Fruit fly (Drosophila melanogaster): ENCODE results near the gene CHKov1.

CHKov1 gene

dm6 chr3R:25308228-25308627, 20.9 kb downstream of the CHKov1 start, which contains the start of gene CG10550:
Gene CG10550, minus strand, starts transcription at chr3R:25308391.
- TF ChIP-seq CG8478 (optimal IDR thresholded peaks at IDR 0.05): no peak
- no peak for TF ChIP-seq CTCF (optimal IDR thresholded peaks at IDR 0.05)

DNA sequence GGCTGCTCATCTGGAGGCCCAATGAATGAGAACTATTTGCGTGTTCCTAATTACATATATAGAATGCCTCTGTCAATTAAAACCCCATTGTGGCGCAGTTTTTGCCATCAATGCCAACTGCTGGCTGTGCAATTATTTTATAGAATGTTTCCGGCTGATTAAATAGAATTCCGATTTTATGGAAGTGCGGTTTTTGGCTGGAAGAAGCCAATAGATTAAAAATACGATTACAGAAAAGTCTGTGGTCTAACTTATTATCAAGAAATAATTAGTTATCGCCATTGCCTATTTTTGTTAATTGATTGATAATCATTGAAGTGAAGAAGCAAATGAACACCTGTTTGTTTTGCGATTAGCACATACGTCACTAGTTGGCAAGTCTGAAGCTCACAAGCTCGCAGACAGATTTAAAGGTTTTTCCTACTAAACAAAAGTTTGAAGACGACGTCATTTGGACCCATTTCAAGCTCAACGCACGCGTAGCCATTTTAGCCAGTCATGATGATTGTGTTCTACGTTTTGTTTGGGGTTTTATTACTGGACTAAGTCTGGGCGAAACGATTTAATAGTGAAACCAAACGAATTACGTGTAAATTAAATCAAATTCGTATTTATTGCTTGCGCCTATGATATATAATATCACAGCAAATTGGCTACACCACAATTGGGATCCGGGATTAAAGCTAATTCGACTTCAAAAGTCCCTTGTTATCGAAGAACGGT, 23.1 kb downstream of the CHKov1 start:
- no peak for TF ChIP-seq CG8478 (optimal IDR thresholded peaks at IDR 0.05)
- TF ChIP-seq CTCF (optimal IDR thresholded peaks at IDR 0.05): no peak

- no peak for TF ChIP-seq CTCF (optimal IDR thresholded peaks at IDR 0.05)
- no peak for TF ChIP-seq CG8478 (optimal IDR thresholded peaks at IDR 0.05)
Measured at dm6 chr3R:25303857-25304440, 25.2 kb downstream of the CHKov1 start, which contains the start of gene CG31436. Gene CG31436, plus strand, starts transcription at chr3R:25304137.

dm6 chr3R:25302239-25302638, 26.9 kb downstream of the CHKov1 start, which contains the start of gene CG31370:
Gene CG31370, plus strand, starts transcription at chr3R:25302464.
- no peak for TF ChIP-seq CTCF (optimal IDR thresholded peaks at IDR 0.05)
- TF ChIP-seq CG8478 (optimal IDR thresholded peaks at IDR 0.05): no peak

- TF ChIP-seq CG8478 (optimal IDR thresholded peaks at IDR 0.05) (no peak), CTCF (optimal IDR thresholded peaks at IDR 0.05) (no peak)
Measured at dm6 chr3R:25300575-25300974, 28.5 kb downstream of the CHKov1 start, which contains the start of gene CG13659. Gene CG13659, plus strand, starts transcription at chr3R:25300891.

DNA sequence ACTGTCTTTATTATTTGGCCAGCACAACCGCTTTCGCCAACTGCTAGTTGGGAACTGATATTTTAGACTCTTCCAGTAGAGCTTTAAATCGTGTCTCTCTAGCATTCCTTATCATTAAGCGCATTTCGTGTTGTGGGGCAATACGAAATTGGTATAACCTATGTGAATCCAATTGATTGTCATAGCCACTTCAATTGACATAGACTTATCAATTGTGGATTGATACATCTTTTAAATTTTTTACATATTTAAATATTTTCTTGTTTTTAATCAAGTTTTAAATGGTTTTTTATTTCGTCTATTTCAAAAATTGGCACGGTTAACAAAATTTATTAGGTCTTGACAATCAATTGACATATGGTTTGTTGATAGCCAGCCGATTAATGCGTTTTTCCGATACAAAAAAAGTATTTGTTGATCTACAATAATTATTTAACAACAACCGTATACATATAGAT, 29.6 kb downstream of the CHKov1 start, which contains the start of gene CG31288:
Gene CG31288 (minus strand): TSS at position 51 of the 458 bp plus-strand sequence.
- no peak for TF ChIP-seq CTCF (optimal IDR thresholded peaks at IDR 0.05)
- no peak for TF ChIP-seq CG8478 (optimal IDR thresholded peaks at IDR 0.05)

- TF ChIP-seq CTCF (optimal IDR thresholded peaks at IDR 0.05) (no peak), CG8478 (optimal IDR thresholded peaks at IDR 0.05) (no peak)
Measured at dm6 chr3R:25297678-25298077, 31.4 kb downstream of the CHKov1 start, which contains the start of gene CG31097. Gene CG31097, minus strand, starts transcription at chr3R:25297778.

dm6 chr3R:25295320-25296020, 33.6 kb downstream of the CHKov1 start, which contains the start of gene CG31102:
Gene CG31102, minus strand, starts transcription at chr3R:25295594.
- no peak for TF ChIP-seq CTCF (optimal IDR thresholded peaks at IDR 0.05)
- TF ChIP-seq CG8478 (optimal IDR thresholded peaks at IDR 0.05): no peak

dm6 chr3R:25292864-25293284, 36.2 kb downstream of the CHKov1 start, which contains the start of gene CG31098:
Gene CG31098, minus strand, starts transcription at chr3R:25292977.
- TF ChIP-seq CG8478 (optimal IDR thresholded peaks at IDR 0.05): no peak
- no peak for TF ChIP-seq CTCF (optimal IDR thresholded peaks at IDR 0.05)

dm6 chr3R:25289589-25289988, 39.5 kb downstream of the CHKov1 start, which contains the start of gene CG11893:
Gene CG11893, plus strand, starts transcription at chr3R:25289889.
- TF ChIP-seq CG8478 (optimal IDR thresholded peaks at IDR 0.05) (no peak), CTCF (optimal IDR thresholded peaks at IDR 0.05) (no peak)

DNA sequence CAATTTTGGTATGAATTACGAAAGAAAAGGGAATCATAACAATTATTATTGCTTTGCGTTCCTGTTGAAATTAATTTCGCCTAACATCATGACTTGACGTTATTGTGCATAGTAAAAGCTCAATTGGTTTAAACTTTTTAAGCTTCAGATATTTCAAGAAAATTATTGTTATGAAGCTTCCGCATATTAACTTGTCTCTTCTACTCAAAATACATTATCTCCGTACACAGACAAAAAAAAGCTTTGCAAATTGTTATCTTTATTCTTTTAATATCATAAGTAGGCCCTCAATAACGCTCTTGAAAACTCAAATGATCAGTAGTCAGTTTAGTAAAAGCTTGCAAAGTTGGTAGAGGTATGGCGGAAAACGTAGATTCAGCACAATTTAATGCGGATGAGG, 42.0 kb downstream of the CHKov1 start, which contains the start of gene CG13658:
Gene CG13658 (plus strand): TSS at position 347 of the 400 bp plus-strand sequence.
- TF ChIP-seq CG8478 (optimal IDR thresholded peaks at IDR 0.05) (no peak), CTCF (optimal IDR thresholded peaks at IDR 0.05) (no peak)

DNA sequence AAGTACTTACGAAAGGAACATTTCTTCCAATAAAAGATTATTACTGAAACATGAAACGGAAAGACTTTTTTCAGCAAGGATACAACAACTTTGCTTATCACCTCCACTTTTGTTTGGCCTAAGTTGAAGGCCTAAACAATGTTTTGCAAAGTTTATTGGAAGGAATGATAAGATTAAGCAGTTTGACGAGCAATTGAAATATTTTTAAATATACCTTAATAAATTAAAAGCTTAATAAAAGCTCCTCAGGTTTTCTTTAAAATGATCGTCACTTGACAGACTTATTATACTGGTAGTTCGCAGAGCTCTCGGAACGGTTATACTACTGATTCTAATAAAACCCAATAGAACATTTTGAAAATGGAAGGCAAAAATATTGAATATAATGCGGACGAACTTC, 43.9 kb downstream of the CHKov1 start, which contains the start of gene CG31104:
Gene CG31104 (plus strand): TSS at position 301 of the 400 bp plus-strand sequence.
- TF ChIP-seq CTCF (optimal IDR thresholded peaks at IDR 0.05) (no peak), CG8478 (optimal IDR thresholded peaks at IDR 0.05) (no peak)

DNA sequence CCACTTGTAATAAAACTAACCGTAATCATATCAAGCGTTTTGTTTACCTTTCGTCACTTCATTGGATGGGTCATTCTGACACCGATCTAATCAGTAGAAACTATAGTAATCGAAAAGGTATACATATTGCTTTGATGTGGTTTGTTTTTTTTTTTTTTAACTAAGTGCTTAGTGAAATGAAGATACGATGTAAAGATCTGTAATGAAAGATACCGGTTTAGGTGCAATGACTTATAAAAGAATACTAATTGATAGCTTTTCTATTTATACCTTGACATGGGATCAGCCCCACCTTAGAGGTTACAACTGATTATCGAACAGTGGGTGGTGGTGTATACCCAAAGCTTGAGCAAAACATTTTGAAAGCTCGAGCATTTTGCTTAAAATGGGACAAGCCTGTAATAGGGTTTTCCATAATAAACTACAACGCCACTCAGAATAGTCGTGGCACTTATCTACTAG, 45.9 kb downstream of the CHKov1 start, which contains the start of gene CG31300:
Gene CG31300 (plus strand): TSS at position 412 of the 462 bp plus-strand sequence.
- TF ChIP-seq CG8478 (optimal IDR thresholded peaks at IDR 0.05): no peak
- TF ChIP-seq CTCF (optimal IDR thresholded peaks at IDR 0.05): no peak

dm6 chr3R:25281165-25281564, 48.0 kb downstream of the CHKov1 start, which contains the start of gene CG11892:
Gene CG11892, plus strand, starts transcription at chr3R:25281548.
- no peak for TF ChIP-seq CTCF (optimal IDR thresholded peaks at IDR 0.05)
- no peak for TF ChIP-seq CG8478 (optimal IDR thresholded peaks at IDR 0.05)
